Worm (Caenorhabditis elegans) whole organism, late embryonic: Measurements from ENCODE around the gene nadk-1.
A peak's percentile ranks its signal among the peaks of the same experiment; 100 is the strongest.

Source experiments
- F13H6.1 ChIP-seq: sonication (generic microtip); optimal IDR thresholded peaks from 2 replicates; lab custom pipeline; 2016; ENCODE audit warnings: missing genetic modification characterization, missing compliant biosample characterization
- K02D7.2 ChIP-seq: sonication (generic microtip); optimal IDR thresholded peaks from 2 replicates; lab custom pipeline; 2017; ENCODE audit warnings: mild to moderate bottlenecking, missing genetic modification characterization, missing compliant biosample characterization
- K09A11.1 ChIP-seq: sonication (generic microtip); optimal IDR thresholded peaks from 2 replicates; lab custom pipeline; 2017; ENCODE audit warnings: antibody characterized with exemption, mild to moderate bottlenecking, missing genetic modification characterization, missing compliant biosample characterization; ENCODE audit not compliant: insufficient read depth
- ceh-2 ChIP-seq: sonication (generic microtip); optimal IDR thresholded peaks from 2 replicates; lab custom pipeline; 2016; ENCODE audit warnings: missing genotype, missing genetic modification characterization, missing compliant biosample characterization
- ceh-22 ChIP-seq: sonication (generic microtip); optimal IDR thresholded peaks from 2 replicates; lab custom pipeline; 2017; ENCODE audit warnings: missing biosample characterization, missing genetic modification characterization
- ceh-24 ChIP-seq: sonication (generic microtip); optimal IDR thresholded peaks from 2 replicates; lab custom pipeline; 2016; ENCODE audit warnings: mild to moderate bottlenecking, missing genetic modification characterization, missing compliant biosample characterization
- ceh-45 ChIP-seq: fragments of 200-800 bp; sonication (Bioruptor generic); IDR thresholded peaks from 2 replicates; pipeline ENCODE4 v1.3.6; 2022; ENCODE audit warnings: missing genetic modification reagents, missing genetic modification characterization, missing compliant biosample characterization
- dve-1 ChIP-seq: sonication (generic microtip); optimal IDR thresholded peaks from 2 replicates; lab custom pipeline; 2017; ENCODE audit warnings: antibody characterized with exemption, mild to moderate bottlenecking, missing genetic modification characterization, missing compliant biosample characterization
- elt-2 ChIP-seq: sonication (generic microtip); optimal IDR thresholded peaks from 2 replicates; lab custom pipeline; 2016; ENCODE audit warnings: missing genetic modification reagents, missing genetic modification characterization, missing compliant biosample characterization
- eyg-1 ChIP-seq: sonication (generic microtip); optimal IDR thresholded peaks from 2 replicates; lab custom pipeline; 2016; ENCODE audit warnings: missing genotype, missing genetic modification characterization, missing compliant biosample characterization
- fax-1 ChIP-seq: sonication (generic microtip); optimal IDR thresholded peaks from 2 replicates; lab custom pipeline; 2016; ENCODE audit warnings: missing genotype, missing genetic modification characterization, missing compliant biosample characterization
- fkh-10 ChIP-seq: fragments of 150-350 bp; optimal IDR thresholded peaks from 2 replicates; lab custom pipeline; 2014; ENCODE audit warnings: missing biosample characterization, missing genetic modification reagents, missing genetic modification characterization
- gmeb-2 ChIP-seq: sonication (generic microtip); optimal IDR thresholded peaks from 2 replicates; lab custom pipeline; 2016; ENCODE audit warnings: missing genetic modification characterization, inconsistent platforms, missing compliant biosample characterization
- hlh-15 ChIP-seq: sonication (generic microtip); optimal IDR thresholded peaks from 2 replicates; lab custom pipeline; 2016; ENCODE audit warnings: missing genetic modification characterization, missing compliant biosample characterization
- hlh-30 ChIP-seq: sonication (generic microtip); optimal IDR thresholded peaks from 2 replicates; lab custom pipeline; 2017; ENCODE audit warnings: antibody characterized with exemption, missing genetic modification characterization, missing compliant biosample characterization; ENCODE audit not compliant: insufficient read depth
- hlh-8 ChIP-seq: sonication (generic microtip); optimal IDR thresholded peaks from 2 replicates; lab custom pipeline; 2016; ENCODE audit warnings: missing genotype, missing genetic modification characterization, missing compliant biosample characterization
- lim-6 ChIP-seq: sonication (generic microtip); optimal IDR thresholded peaks from 2 replicates; lab custom pipeline; 2016; ENCODE audit warnings: missing genetic modification characterization, missing compliant biosample characterization
- lin-11 ChIP-seq: fragments of 200-800 bp; sonication (Bioruptor generic); optimal IDR thresholded peaks from 2 replicates; lab custom pipeline; 2018; ENCODE audit warnings: mild to moderate bottlenecking, missing genetic modification characterization, missing compliant biosample characterization
- madf-2 ChIP-seq: sonication (generic microtip); optimal IDR thresholded peaks from 2 replicates; lab custom pipeline; 2017; ENCODE audit warnings: missing genetic modification characterization, missing compliant biosample characterization
- nfya-1 ChIP-seq: sonication (generic microtip); optimal IDR thresholded peaks from 2 replicates; lab custom pipeline; 2017; ENCODE audit warnings: missing genetic modification characterization, mild to moderate bottlenecking, missing compliant biosample characterization, antibody characterized with exemption, moderate library complexity
- nhr-11 ChIP-seq: fragments of 150-350 bp; optimal IDR thresholded peaks from 2 replicates; lab custom pipeline; 2014; ENCODE audit warnings: missing biosample characterization, missing genetic modification characterization
- nhr-232 ChIP-seq: sonication (generic microtip); optimal IDR thresholded peaks from 2 replicates; lab custom pipeline; 2016; ENCODE audit warnings: missing genetic modification characterization, missing compliant biosample characterization
- pag-3 ChIP-seq: sonication (generic microtip); optimal IDR thresholded peaks from 2 replicates; lab custom pipeline; 2016; ENCODE audit warnings: missing compliant biosample characterization, missing genetic modification characterization, borderline replicate concordance
- pha-2 ChIP-seq: sonication (generic microtip); optimal IDR thresholded peaks from 2 replicates; lab custom pipeline; 2017; ENCODE audit warnings: mild to moderate bottlenecking, missing genetic modification characterization, missing compliant biosample characterization
- pqm-1 ChIP-seq: sonication (generic microtip); optimal IDR thresholded peaks from 2 replicates; lab custom pipeline; 2016; ENCODE audit warnings: missing genetic modification characterization, missing compliant biosample characterization
- ref-2 ChIP-seq: sonication (generic microtip); optimal IDR thresholded peaks from 2 replicates; lab custom pipeline; 2016; ENCODE audit warnings: missing genetic modification characterization, missing compliant biosample characterization
- sdc-2 ChIP-seq: sonication (generic microtip); optimal IDR thresholded peaks from 2 replicates; lab custom pipeline; 2016; ENCODE audit warnings: missing genotype, missing genetic modification characterization, missing compliant biosample characterization
- syd-9 ChIP-seq: sonication (generic microtip); optimal IDR thresholded peaks from 2 replicates; lab custom pipeline; 2016; ENCODE audit warnings: mild to moderate bottlenecking, missing genetic modification characterization, moderate library complexity, missing compliant biosample characterization
- tbx-7 ChIP-seq: sonication (generic microtip); optimal IDR thresholded peaks from 2 replicates; lab custom pipeline; 2016; ENCODE audit warnings: missing genotype, missing genetic modification characterization, missing compliant biosample characterization
- ttx-3 ChIP-seq: sonication (generic microtip); optimal IDR thresholded peaks from 2 replicates; lab custom pipeline; 2016; ENCODE audit warnings: missing genetic modification reagents, missing genetic modification characterization, missing compliant biosample characterization
- unc-42 ChIP-seq: sonication (generic microtip); optimal IDR thresholded peaks from 2 replicates; lab custom pipeline; 2016; ENCODE audit warnings: missing genotype, missing genetic modification characterization, missing compliant biosample characterization
- unc-86 ChIP-seq: sonication (generic microtip); optimal IDR thresholded peaks from 2 replicates; lab custom pipeline; 2016; ENCODE audit warnings: missing genetic modification characterization, missing compliant biosample characterization
- zip-5 ChIP-seq: sonication (generic microtip); optimal IDR thresholded peaks from 2 replicates; lab custom pipeline; 2016; ENCODE audit warnings: missing genetic modification characterization, missing compliant biosample characterization
- ztf-16 ChIP-seq: sonication (generic microtip); optimal IDR thresholded peaks from 2 replicates; lab custom pipeline; 2017; ENCODE audit warnings: missing genetic modification characterization, missing compliant biosample characterization

The nadk-1 gene

DNA sequence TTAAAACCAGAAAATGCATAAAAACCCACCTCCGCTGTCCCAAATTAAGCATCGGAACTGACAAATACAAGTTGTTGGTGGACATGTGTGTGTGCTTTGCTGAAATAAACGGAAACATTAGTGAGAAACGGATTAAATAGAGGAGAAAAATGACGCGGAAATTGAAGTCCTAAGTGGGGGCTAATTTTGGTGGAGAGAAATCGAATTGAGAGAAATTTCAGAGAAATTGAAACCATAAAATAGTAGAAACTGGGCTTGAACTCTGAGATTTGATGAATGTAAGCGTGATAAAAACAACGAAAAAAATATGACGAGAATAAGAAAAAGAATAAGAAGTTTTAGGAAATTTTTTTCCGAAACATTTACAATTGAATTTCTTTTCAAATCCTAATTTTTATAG lies 18.1 kb downstream of the nadk-1 start, which contains the start of gene Y77E11A.12:
Y77E11A.12 (minus strand) TSS at position 101 of the 400 bp plus-strand sequence.
- no peak for TF ChIP-seq dve-1 (tag; lab: Kevin White, UChicago)
- TF ChIP-seq sdc-2 (tag; lab: Kevin White, UChicago), result no peak
- no peak for TF ChIP-seq K02D7.2
- no peak for TF ChIP-seq fkh-10
- no peak for TF ChIP-seq ztf-16 (tag; lab: Kevin White, UChicago)
- TF ChIP-seq zip-5 (tag; lab: Kevin White, UChicago), result no peak
- no peak for TF ChIP-seq pag-3 (tag; lab: Kevin White, UChicago)
- no peak for TF ChIP-seq ceh-22 (tag; lab: Kevin White, UChicago)
- TF ChIP-seq ref-2 (tag; lab: Kevin White, UChicago), result no peak
- no peak for TF ChIP-seq gmeb-2 (tag; lab: Kevin White, UChicago)
- no peak for TF ChIP-seq nhr-11 (tag; lab: Kevin White, UChicago)
- TF ChIP-seq unc-42 (tag; lab: Kevin White, UChicago), result no peak
- no peak for TF ChIP-seq hlh-30 (tag; lab: Kevin White, UChicago)
- no peak for TF ChIP-seq hlh-8 (tag; lab: Kevin White, UChicago)
- no peak for TF ChIP-seq K09A11.1
- TF ChIP-seq tbx-7 (tag; lab: Kevin White, UChicago), result no peak
- TF ChIP-seq hlh-15 (tag; lab: Kevin White, UChicago), result no peak

DNA sequence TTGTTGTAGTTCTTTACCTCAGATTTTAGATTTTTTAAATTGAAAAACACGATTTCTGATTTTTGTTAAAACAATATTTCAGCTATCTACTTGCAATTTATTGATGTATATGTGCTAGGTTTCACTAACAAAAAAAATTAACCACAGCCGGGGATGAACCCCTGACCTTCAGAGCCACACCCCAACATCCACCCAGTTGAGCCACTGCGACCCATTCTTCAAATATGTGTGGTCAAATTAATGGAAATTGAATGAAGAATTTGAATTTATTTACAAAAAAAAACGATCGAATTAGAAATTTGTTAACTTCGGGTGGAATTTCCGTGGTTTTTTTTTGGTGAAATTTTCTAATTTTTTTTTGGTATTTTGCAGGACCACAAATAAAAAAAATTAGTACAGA lies 21.8 kb downstream of the nadk-1 start:
- TF ChIP-seq K09A11.1 (no peak), madf-2 (tag; lab: Kevin White, UChicago) (no peak), lim-6 (no peak), K02D7.2 (no peak), pag-3 (tag; lab: Kevin White, UChicago) (no peak), fax-1 (tag; lab: Kevin White, UChicago) (no peak), nhr-232 (tag; lab: Kevin White, UChicago) (no peak), nhr-11 (tag; lab: Kevin White, UChicago) (no peak), eyg-1 (tag; lab: Kevin White, UChicago) (no peak), ztf-16 (tag; lab: Kevin White, UChicago) (no peak), syd-9 (tag; lab: Kevin White, UChicago) (no peak), ceh-2 (tag; lab: Kevin White, UChicago) (no peak), hlh-30 (tag; lab: Kevin White, UChicago) (no peak), pha-2 (no peak), elt-2 (tag; lab: Kevin White, UChicago) (no peak)

DNA sequence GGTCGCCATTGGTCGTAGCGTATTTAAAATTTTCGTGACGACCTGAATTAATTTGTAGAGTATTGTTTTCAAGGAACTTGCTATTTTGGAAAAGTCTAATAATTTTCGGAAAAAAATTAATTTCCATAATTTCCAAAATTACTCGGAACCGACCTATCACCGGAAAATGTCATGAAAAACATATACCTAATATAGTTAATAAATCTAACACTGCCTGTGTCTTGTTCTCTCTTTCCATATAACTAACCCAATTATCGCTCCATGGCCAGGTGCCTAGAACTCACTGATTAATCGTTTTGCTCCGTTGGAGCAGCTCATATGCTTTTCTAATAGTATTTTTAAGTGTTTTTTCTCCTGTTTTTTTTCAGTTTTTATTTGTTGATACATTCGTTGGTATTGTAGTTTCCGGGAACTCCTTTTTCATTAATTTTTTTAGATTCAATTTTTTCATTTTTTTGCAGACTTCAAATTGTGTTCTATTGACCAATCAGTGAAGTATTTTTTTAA lies 28.1 kb downstream of the nadk-1 start, which contains the start of gene Y77E11A.16:
Y77E11A.16 (plus strand) TSS at position 457 of the 507 bp plus-strand sequence.
- TF ChIP-seq unc-42 (tag; lab: Kevin White, UChicago), result peak; percentile 5
- no peak for TF ChIP-seq F13H6.1 (tag; lab: Kevin White, UChicago)
- no peak for TF ChIP-seq unc-86 (tag; lab: Kevin White, UChicago)

DNA sequence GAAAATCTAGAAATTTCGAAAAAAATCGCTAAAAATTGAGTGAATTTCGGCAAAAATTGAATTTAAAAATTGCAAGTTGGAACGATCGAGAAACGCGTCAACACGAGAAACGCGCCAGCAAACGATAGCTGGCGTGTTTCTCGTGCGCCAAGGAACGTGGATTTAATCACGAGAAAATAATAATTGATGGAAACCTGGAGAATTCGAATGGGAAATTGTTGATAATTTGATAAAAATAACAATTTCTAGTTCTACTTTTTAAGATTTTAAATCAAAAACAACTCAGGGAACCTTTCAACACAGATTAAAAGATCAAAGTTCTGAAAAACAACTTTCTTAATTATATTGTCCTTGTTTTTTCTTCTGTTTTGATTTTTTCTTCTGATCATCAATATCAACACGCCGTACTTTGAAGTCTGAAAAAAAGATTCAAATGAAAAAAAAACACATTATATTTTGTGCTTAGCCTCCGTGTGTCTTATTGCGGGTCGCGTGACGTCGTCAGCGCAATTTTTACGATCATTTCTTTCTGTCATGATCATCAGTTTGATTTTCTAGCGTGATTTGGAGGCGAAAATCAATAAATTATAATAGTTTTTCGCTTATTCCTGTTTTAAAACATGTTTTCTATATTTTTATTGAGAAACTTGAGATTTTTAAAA lies 39.3 kb downstream of the nadk-1 start, which contains the start of gene npp-20:
npp-20 (minus strand) TSS at position 6 of the 662 bp plus-strand sequence.
- TF ChIP-seq ceh-45 (GFP tag; lab: Robert Waterston, UW), result no peak
- TF ChIP-seq unc-42 (tag; lab: Kevin White, UChicago), result peak; percentile 21
- TF ChIP-seq nfya-1 (tag; lab: Kevin White, UChicago), result peak; percentile 19
- TF ChIP-seq hlh-30 (tag; lab: Kevin White, UChicago), result peak; percentile 22
- TF ChIP-seq, all 69 proteins: peak for 3

DNA sequence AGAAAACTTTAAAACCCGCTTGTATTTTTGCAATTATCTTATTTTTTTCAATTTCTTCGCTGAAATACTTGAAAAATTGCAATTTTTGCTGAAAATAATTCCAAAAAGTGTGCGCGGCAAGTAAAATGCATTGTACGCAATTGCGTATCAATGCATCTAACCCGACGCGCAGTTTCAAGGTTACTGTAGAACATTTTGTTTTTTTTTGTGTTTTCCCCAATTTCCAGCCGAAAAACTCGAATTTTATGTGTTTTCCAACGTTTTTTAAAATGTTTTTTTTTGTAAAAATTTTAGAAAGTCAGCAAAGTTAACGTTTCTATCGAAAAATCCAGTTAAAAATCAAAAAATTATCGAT lies 39.8 kb downstream of the nadk-1 start:
- TF ChIP-seq lin-11 (tag; lab: Kevin White, UChicago) (no peak), ttx-3 (no peak), pqm-1 (no peak), ceh-24 (no peak)
